Worm (Caenorhabditis elegans): ENCODE measurements around the gene oac-48.
"Not testable (repeated sequence)": the region's sequence is repeated elsewhere in the genome, so short reads cannot be mapped to it uniquely, and the experiment has no call there.

Gene oac-48

DNA sequence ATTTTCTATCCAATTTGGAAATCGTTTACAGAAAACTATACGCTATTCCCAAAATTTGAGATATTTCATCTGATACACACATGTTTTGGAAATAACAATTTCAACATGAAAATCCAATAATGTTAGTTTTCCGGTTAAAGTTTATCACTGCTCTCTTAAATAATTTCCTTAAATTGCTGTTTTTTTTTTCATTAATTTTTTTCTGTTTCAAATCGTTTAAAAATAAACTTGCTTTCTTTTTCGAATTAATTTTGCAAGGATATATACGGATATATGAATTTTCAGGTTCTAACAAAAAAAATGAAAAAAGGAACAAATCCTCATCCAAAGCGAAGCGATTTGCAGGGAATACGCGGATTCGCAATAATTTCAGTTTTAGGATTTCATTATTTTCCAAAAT is at the start of gene oac-48:
Gene oac-48 (plus strand): TSS at position 301 of the 400 bp plus-strand sequence.
- TF ChIP-seq W03F9.2 (tag; optimal IDR thresholded peaks at IDR 0.05) (no peak), dao-5 (tag; optimal IDR thresholded peaks at IDR 0.05) (no peak), him-1 (tag; optimal IDR thresholded peaks at IDR 0.05) (no peak)

DNA sequence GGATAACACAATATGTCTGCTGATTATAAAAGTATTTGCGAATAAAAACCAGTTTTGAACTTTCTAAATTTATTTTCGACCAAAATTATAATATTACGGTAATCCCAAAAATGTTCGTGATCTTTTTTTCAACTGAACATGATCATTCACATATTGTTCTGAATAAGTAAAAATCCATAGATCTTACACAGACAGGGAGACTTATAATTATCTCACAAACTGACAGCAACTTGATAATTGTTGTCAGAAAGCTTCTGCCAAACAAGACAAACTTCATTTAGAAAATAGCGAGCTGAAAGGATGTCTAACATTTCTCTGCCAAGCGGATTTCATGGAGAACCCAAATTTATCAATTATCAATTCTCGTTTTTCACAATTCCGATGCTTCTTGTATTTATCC is 47.1 kb upstream of the oac-48 start, which contains the start of gene sru-21:
Gene sru-21 (plus strand): TSS at position 301 of the 400 bp plus-strand sequence.
- TF ChIP-seq W03F9.2 (tag; optimal IDR thresholded peaks at IDR 0.05) (no peak), him-1 (tag; optimal IDR thresholded peaks at IDR 0.05) (no peak), dao-5 (tag; optimal IDR thresholded peaks at IDR 0.05) (no peak)

DNA sequence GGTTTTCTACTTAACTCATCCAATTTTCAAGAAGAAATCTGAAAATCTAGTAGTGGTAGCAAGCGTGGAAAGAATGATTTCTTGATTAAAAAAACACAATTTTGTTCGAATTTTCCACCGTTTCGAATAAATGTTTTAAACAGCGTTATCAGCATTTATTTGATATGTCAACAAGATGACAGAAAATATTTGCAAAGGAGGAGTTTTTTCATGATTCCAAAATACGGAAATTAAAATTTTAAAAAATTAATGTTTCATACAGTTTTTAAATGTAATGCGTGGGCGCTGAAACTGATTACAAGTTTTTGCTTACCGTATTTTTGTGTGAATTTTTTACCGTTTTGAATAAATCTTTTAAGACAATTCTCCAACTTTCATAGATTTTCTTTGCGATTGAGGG is 41.0 kb upstream of the oac-48 start:
- TF ChIP-seq him-1 (tag; optimal IDR thresholded peaks at IDR 0.05) (no peak), W03F9.2 (tag; optimal IDR thresholded peaks at IDR 0.05) (no peak), dao-5 (tag; optimal IDR thresholded peaks at IDR 0.05) (no peak)

DNA sequence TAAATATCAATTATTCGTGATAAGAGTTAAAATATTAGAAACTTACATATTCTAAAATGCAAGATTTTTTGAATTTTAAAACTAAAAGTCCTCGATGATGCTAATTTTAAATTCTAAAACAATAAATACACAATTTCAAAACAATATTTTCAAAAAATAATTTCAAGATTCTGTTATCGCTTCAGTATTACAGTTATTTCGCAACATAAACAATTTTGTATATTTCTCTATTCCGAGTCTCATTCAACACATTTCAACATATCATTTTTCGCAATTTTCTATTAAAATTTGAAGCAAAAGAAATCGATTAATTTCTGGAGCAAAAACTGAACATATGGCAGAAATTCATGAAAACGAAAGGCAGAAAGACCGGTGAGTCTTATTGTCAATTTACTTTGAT is 40.4 kb upstream of the oac-48 start, which contains the start of gene fbxa-98:
Gene fbxa-98 (plus strand): TSS at position 243 of the 400 bp plus-strand sequence.
- TF ChIP-seq him-1 (tag; optimal IDR thresholded peaks at IDR 0.05) (no peak), dao-5 (tag; optimal IDR thresholded peaks at IDR 0.05) (no peak), W03F9.2 (tag; optimal IDR thresholded peaks at IDR 0.05) (no peak)

DNA sequence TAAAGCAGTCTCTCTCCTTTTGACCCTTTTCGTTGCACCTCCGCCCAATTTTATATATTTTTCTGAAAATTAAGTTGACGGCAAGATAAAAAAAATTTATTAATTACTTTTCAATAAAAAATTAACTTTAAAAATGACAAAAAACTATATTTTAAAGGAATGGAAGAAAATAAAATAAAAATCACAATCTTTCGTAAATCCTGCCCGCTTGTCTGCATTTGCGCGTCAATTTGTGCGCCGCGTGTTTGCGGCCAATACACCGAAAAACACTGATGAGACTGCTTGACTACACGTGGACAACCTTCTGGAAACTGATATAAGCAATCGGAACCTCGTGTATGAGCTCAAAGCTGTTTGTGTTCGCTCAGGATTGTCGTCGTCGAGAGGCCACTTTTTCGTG is 36.6 kb upstream of the oac-48 start, which contains the start of gene C08F11.7:
Gene C08F11.7 (plus strand): TSS at position 301 of the 400 bp plus-strand sequence.
- TF ChIP-seq W03F9.2 (tag; optimal IDR thresholded peaks at IDR 0.05), result no peak
- TF ChIP-seq dao-5 (tag; optimal IDR thresholded peaks at IDR 0.05), result no peak
- no peak for TF ChIP-seq him-1 (tag; optimal IDR thresholded peaks at IDR 0.05)

DNA sequence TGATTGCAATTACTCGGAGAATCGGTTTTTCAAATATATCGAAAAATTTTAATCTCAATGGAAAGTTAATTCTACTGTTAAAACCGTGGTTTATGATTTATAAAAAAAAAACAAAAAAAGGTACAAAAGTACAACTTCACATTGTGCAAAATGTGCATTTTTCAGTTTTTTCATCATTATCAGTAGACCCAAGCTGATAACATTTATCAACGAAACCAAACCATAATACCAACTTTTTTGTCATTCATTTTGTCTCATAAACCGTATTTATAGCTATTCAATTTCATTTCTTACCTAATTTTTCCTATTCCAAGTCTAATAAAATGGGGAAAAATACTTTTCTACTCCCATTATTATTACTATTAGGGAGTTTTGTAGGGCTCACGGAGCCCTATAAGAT is 34.6 kb upstream of the oac-48 start, which contains the start of gene ugt-22:
Gene ugt-22 (plus strand): TSS at position 234 of the 400 bp plus-strand sequence.
- no peak for TF ChIP-seq dao-5 (tag; optimal IDR thresholded peaks at IDR 0.05)
- TF ChIP-seq W03F9.2 (tag; optimal IDR thresholded peaks at IDR 0.05), result no peak
- TF ChIP-seq him-1 (tag; optimal IDR thresholded peaks at IDR 0.05), result no peak

DNA sequence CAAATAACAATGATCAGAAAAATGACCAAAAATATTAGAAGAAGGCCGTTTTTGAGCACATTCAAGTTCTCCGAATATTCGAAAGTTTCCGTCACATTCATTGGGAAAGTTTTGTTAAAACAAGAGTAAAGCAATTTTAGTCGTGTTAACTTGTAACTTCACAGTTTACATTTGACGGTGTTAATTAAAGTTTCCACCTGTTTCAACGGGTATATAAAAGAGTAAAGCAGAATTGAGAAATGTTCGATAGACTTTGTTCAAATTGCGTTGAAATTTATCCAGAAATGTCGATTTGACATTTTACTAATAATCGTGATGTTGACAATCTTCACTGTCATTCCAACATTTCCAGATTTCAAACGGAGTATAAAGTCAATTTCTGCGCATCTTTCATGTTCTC is 27.8 kb upstream of the oac-48 start, which contains the start of gene srz-29:
Gene srz-29 (minus strand): TSS at position 101 of the 400 bp plus-strand sequence.
- TF ChIP-seq dao-5 (tag; optimal IDR thresholded peaks at IDR 0.05) (no peak), W03F9.2 (tag; optimal IDR thresholded peaks at IDR 0.05) (no peak), him-1 (tag; optimal IDR thresholded peaks at IDR 0.05) (no peak)

DNA sequence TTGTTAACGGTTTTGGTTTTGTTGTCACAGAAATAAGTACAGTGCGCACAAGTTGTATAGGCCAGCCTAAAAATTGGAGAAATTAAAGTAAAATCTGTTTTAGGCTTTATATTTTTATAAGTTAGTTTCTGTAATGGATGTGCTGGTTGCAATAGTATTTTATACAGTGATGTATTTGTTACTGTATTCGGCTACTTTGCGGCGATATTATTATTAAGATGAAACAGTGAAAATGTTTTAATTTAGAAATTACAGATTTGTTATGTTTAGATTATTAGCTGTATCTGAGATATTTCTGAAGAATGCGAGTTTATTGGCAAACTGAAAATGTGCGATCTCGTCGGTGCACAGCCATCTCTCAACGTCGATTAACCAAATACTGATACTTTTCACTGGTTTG is 26.0 kb upstream of the oac-48 start, which contains the start of gene ule-4:
Gene ule-4 (minus strand): TSS at position 101 of the 400 bp plus-strand sequence.
- TF ChIP-seq dao-5 (tag; optimal IDR thresholded peaks at IDR 0.05) (no peak), him-1 (tag; optimal IDR thresholded peaks at IDR 0.05) (no peak), W03F9.2 (tag; optimal IDR thresholded peaks at IDR 0.05) (no peak)

DNA sequence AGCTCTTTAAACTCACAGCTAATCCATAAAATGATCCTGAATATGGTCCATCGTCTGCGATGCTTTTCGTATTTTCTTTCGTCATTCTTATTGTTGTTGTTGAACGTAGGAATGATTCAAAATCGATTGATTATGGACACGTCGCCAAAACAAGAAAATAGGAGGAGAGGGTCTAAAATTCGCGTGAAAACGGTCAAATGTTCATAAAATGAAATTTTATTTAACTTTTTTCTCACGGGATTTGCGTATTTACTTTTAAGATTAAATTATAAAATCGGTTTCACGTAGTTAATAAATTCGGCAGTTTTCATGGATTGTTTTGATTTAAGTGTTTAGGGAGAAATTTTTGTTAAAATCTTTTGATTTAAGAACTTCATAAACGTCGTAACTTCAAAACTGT is 24.5 kb upstream of the oac-48 start, which contains the start of gene C08F11.10:
Gene C08F11.10 (minus strand): TSS at position 101 of the 400 bp plus-strand sequence.
- TF ChIP-seq dao-5 (tag; optimal IDR thresholded peaks at IDR 0.05) (no peak), him-1 (tag; optimal IDR thresholded peaks at IDR 0.05) (no peak), W03F9.2 (tag; optimal IDR thresholded peaks at IDR 0.05) (no peak)

DNA sequence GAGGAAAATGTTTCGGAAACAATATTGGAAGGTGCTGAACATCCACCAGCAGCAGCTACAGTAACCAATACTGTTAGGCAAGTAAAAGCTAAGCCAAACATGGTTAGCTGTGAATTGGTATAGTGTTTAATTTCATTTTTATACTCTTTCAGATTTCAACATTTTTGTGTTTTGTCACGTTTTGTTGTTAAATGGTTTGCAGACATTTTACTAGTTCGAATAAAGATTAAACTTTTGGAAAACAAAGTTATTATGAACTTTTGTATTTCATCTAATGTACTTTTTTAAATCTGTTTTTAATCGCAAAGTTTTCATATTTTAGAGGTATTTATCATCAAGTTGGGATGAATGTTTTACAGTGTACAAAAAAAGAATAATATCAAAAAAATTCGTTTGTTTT is 23.4 kb upstream of the oac-48 start, which contains the start of gene C08F11.17:
Gene C08F11.17 (minus strand): TSS at position 101 of the 400 bp plus-strand sequence.
- TF ChIP-seq W03F9.2 (tag; optimal IDR thresholded peaks at IDR 0.05), result no peak

DNA sequence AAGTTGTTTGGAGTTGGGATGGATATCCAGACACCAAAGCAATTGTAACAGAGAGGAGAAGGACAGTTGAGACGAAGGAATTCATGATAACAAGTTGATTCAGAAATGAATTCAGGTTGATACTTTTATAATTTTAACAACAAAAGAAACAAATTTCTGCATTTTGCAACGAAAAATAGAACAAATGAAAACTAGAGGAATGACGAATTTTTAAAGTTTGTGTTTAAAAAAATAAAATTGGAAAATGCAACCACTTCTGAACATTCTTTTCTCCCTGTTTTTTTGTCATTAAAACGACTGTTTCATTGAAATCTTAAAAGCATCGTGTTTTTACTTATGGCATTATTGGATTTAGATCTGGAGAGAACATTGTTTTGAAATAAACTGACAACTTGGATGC is 22.2 kb upstream of the oac-48 start, which contains the start of gene C08F11.12:
Gene C08F11.12 (minus strand): TSS at position 101 of the 400 bp plus-strand sequence.
- not testable (repeated sequence) for TF ChIP-seq dao-5, W03F9.2, him-1 (tag; optimal IDR thresholded peaks at IDR 0.05)

DNA sequence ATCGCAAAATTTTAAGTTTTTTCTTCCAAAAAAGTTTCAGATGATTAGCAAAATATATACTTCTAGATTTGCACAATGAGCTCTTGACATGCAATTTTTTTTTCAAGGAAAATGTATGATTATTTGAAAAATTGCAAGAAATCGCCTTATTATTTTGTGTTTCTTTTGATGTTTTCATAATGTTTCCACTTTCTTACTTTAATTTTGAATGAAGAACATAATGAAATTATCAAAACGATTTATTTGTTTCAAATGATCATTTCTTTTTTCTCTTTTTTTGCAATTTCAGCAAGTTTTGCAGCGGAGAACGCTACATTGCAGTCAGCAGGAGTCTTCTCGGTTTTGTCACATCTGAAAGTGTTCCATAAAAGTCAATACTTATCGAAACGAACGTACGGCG is 21.6 kb upstream of the oac-48 start, which contains the start of gene Y45F10C.6:
Gene Y45F10C.6 (plus strand): TSS at position 301 of the 400 bp plus-strand sequence.
- not testable (repeated sequence) for TF ChIP-seq dao-5, him-1, W03F9.2 (tag; optimal IDR thresholded peaks at IDR 0.05)

DNA sequence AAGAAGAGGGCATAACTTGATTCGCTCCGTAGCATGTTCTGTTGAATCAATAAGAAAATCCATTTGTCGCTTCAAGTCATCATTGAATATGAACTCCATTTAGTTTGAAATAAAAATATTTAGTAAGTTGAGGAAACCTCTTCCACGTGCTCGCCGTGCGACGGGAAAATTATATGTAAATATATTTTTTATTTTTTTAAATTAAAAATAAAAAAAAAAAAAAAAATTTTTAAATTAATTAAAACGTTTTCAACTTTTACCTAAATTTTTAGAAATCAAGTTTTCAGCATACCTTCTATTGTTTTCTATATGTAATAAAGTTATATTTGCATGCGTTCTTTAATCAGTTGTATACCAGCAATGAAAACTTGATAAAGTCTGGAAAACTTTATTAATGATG is 14.2 kb upstream of the oac-48 start, which contains the start of gene Y45F10C.1:
Gene Y45F10C.1 (minus strand): TSS at position 101 of the 400 bp plus-strand sequence.
- not testable (repeated sequence) for TF ChIP-seq him-1, W03F9.2, dao-5 (tag; optimal IDR thresholded peaks at IDR 0.05)

DNA sequence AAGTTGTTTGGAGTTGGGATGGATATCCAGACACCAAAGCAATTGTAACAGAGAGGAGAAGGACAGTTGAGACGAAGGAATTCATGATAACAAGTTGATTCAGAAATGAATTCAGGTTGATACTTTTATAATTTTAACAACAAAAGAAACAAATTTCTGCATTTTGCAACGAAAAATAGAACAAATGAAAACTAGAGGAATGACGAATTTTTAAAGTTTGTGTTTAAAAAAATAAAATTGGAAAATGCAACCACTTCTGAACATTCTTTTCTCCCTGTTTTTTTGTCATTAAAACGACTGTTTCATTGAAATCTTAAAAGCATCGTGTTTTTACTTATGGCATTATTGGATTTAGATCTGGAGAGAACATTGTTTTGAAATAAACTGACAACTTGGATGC is 11.0 kb upstream of the oac-48 start, which contains the start of gene Y45F10C.2:
Gene Y45F10C.2 (minus strand): TSS at position 101 of the 400 bp plus-strand sequence.
- not testable (repeated sequence) for TF ChIP-seq him-1, dao-5, W03F9.2 (tag; optimal IDR thresholded peaks at IDR 0.05)

Measured in whole organism, L4/young adult.